Worm (Caenorhabditis elegans): ENCODE results near the gene R02F2.7.

R02F2.7 gene

ce11 chrIII:5483738-5484315, at the start of gene R02F2.7, which contains the start of gene R02F2.4:
TSS of gene R02F2.7 (minus strand) at chrIII:5483773.
TSS of gene R02F2.4 (plus strand) at chrIII:5484289.
- TF ChIP-seq nhr-23 (tag; optimal IDR thresholded peaks at IDR 0.05), result peak; percentile 23
- peak; percentile 2 for TF ChIP-seq nfya-1 (tag; optimal IDR thresholded peaks at IDR 0.05; ENCODE audit: insufficient read depth)
- TF ChIP-seq elt-1 (tag; optimal IDR thresholded peaks at IDR 0.05), result no peak
- peak; percentile 12 for TF ChIP-seq lin-15B (tag; optimal IDR thresholded peaks at IDR 0.05)
- TF ChIP-seq ztf-11 (tag; optimal IDR thresholded peaks at IDR 0.05), result no peak

ce11 chrIII:5525973-5526372, 42.4 kb upstream of the R02F2.7 start, which contains the start of gene dex-1:
TSS of gene dex-1 (plus strand) at chrIII:5526104.
- no peak for TF ChIP-seq sea-2 (GFP tag; optimal IDR thresholded peaks at IDR 0.05)
- TF ChIP-seq ztf-4 (tag; optimal IDR thresholded peaks at IDR 0.05), result no peak
- no peak for TF ChIP-seq nhr-76 (tag; optimal IDR thresholded peaks at IDR 0.05)
- TF ChIP-seq nhr-12 (tag; optimal IDR thresholded peaks at IDR 0.05), result no peak
- no peak for TF ChIP-seq pha-4 (tag; optimal IDR thresholded peaks at IDR 0.05)
- no peak for TF ChIP-seq jun-1 (tag; optimal IDR thresholded peaks at IDR 0.05)
- TF ChIP-seq nhr-28 (tag; optimal IDR thresholded peaks at IDR 0.05), result no peak
- no peak for TF ChIP-seq egl-27 (tag; optimal IDR thresholded peaks at IDR 0.05)
- no peak for TF ChIP-seq zag-1 (tag; optimal IDR thresholded peaks at IDR 0.05)
- TF ChIP-seq pqm-1 (tag; optimal IDR thresholded peaks at IDR 0.05), result no peak
- no peak for TF ChIP-seq lin-15B (tag; optimal IDR thresholded peaks at IDR 0.05)
- TF ChIP-seq ceh-82 (tag; optimal IDR thresholded peaks at IDR 0.05), result no peak
- TF ChIP-seq R02D3.7 (tag; optimal IDR thresholded peaks at IDR 0.05), result no peak
- no peak for TF ChIP-seq ztf-11 (tag; optimal IDR thresholded peaks at IDR 0.05)
- TF ChIP-seq nhr-43 (tag; optimal IDR thresholded peaks at IDR 0.05; ENCODE audit: poor library complexity, severe bottlenecking), result no peak
- TF ChIP-seq ZK546.5 (tag; optimal IDR thresholded peaks at IDR 0.05), result no peak
- TF ChIP-seq nhr-25 (tag; optimal IDR thresholded peaks at IDR 0.05), result no peak

ce11 chrIII:5521930-5522329, 38.4 kb upstream of the R02F2.7 start, which contains the start of gene D1044.4:
TSS of gene D1044.4 (minus strand) at chrIII:5522030.
- TF ChIP-seq ceh-28 (tag; optimal IDR thresholded peaks at IDR 0.05), result no peak
- no peak for TF ChIP-seq R02D3.7 (tag; optimal IDR thresholded peaks at IDR 0.05)
- no peak for TF ChIP-seq ztf-11 (tag; optimal IDR thresholded peaks at IDR 0.05)
- no peak for TF ChIP-seq nhr-11 (tag; optimal IDR thresholded peaks at IDR 0.05)
- TF ChIP-seq nhr-25 (tag; optimal IDR thresholded peaks at IDR 0.05), result no peak
- TF ChIP-seq sea-2 (GFP tag; optimal IDR thresholded peaks at IDR 0.05), result no peak
- TF ChIP-seq fos-1 (tag; optimal IDR thresholded peaks at IDR 0.05), result no peak
- no peak for TF ChIP-seq egl-27 (tag; optimal IDR thresholded peaks at IDR 0.05)
- TF ChIP-seq ZK546.5 (tag; optimal IDR thresholded peaks at IDR 0.05), result no peak

ce11 chrIII:5517423-5517822, 33.9 kb upstream of the R02F2.7 start, which contains the start of gene nekl-4:
TSS of gene nekl-4 (minus strand) at chrIII:5517523.
- TF ChIP-seq skn-1 (tag; optimal IDR thresholded peaks at IDR 0.05) (no peak), nhr-76 (tag; optimal IDR thresholded peaks at IDR 0.05) (no peak), ztf-4 (tag; optimal IDR thresholded peaks at IDR 0.05) (no peak), pqm-1 (tag; optimal IDR thresholded peaks at IDR 0.05) (no peak), fkh-10 (GFP tag; optimal IDR thresholded peaks at IDR 0.05) (no peak), elt-1 (tag; optimal IDR thresholded peaks at IDR 0.05) (no peak)

- TF ChIP-seq aly-2 (tag; optimal IDR thresholded peaks at IDR 0.05) (no peak), ceh-9 (tag; optimal IDR thresholded peaks at IDR 0.05) (no peak)
These were observed 28.9 kb upstream of the R02F2.7 start, which contains the start of gene pqn-25 for ce11 chrIII:5512502-5512901. TSS of gene pqn-25 (minus strand) at chrIII:5512602.

- TF ChIP-seq nhr-77 (tag; optimal IDR thresholded peaks at IDR 0.05) (no peak), nhr-76 (tag; optimal IDR thresholded peaks at IDR 0.05) (no peak), ceh-28 (tag; optimal IDR thresholded peaks at IDR 0.05) (no peak), tbx-2 (tag; optimal IDR thresholded peaks at IDR 0.05) (no peak), lin-39 (tag; optimal IDR thresholded peaks at IDR 0.05) (no peak), ceh-16 (tag; optimal IDR thresholded peaks at IDR 0.05) (no peak), aly-2 (tag; optimal IDR thresholded peaks at IDR 0.05) (no peak), elt-1 (tag; optimal IDR thresholded peaks at IDR 0.05) (no peak), daf-12 (tag; optimal IDR thresholded peaks at IDR 0.05) (no peak), pha-4 (tag; optimal IDR thresholded peaks at IDR 0.05) (no peak), hmg-11 (tag; optimal IDR thresholded peaks at IDR 0.05) (no peak), nhr-12 (tag; optimal IDR thresholded peaks at IDR 0.05) (no peak), fkh-10 (GFP tag; optimal IDR thresholded peaks at IDR 0.05) (no peak), sea-2 (GFP tag; optimal IDR thresholded peaks at IDR 0.05) (no peak), nhr-28 (tag; optimal IDR thresholded peaks at IDR 0.05) (no peak), ZK546.5 (tag; optimal IDR thresholded peaks at IDR 0.05) (no peak), mml-1 (tag; optimal IDR thresholded peaks at IDR 0.05) (no peak), unc-39 (tag; optimal IDR thresholded peaks at IDR 0.05) (no peak)
These were observed 25.1 kb upstream of the R02F2.7 start, which contains the start of gene D1044.7 for ce11 chrIII:5508669-5509068. TSS of gene D1044.7 (minus strand) at chrIII:5508769.
